Fruit fly (Drosophila melanogaster) whole organism, wandering third instar larva: ENCODE data around the gene AcCoAS.

Experiments
- Abd-B ChIP-seq: fragments of >200 bp; optimal IDR thresholded peaks from 2 replicates; lab custom pipeline; 2017; ENCODE audit warnings: missing biosample characterization, missing genetic modification characterization
- CG32264 ChIP-seq: fragments of 200-800 bp; sonication (Bioruptor generic); optimal IDR thresholded peaks from 2 replicates; lab custom pipeline; 2016; ENCODE audit warnings: missing biosample characterization, missing genetic modification characterization
- CG9705 ChIP-seq: fragments of 200-800 bp; sonication (Bioruptor generic); optimal IDR thresholded peaks from 2 replicates; lab custom pipeline; 2018; ENCODE audit warnings: missing biosample characterization, mild to moderate bottlenecking, missing genetic modification characterization
- CrebA ChIP-seq: fragments of 200-800 bp; sonication (Bioruptor generic); optimal IDR thresholded peaks from 2 replicates; lab custom pipeline; 2016; ENCODE audit warnings: missing biosample characterization, mild to moderate bottlenecking, missing genetic modification characterization, borderline replicate concordance
- Dfd ChIP-seq: fragments of >200 bp; optimal IDR thresholded peaks from 2 replicates; lab custom pipeline; 2017; ENCODE audit warnings: missing biosample characterization, missing genetic modification characterization
- Dif ChIP-seq: fragments of 200-275, 200-300 bp; sonication (Bioruptor generic); optimal IDR thresholded peaks from 2 replicates; lab custom pipeline; 2018; ENCODE audit warnings: missing biosample characterization, missing genetic modification characterization; ENCODE audit not compliant: partially characterized antibody
- GATAd ChIP-seq: sonication (Bioruptor generic); optimal IDR thresholded peaks from 2 replicates; lab custom pipeline; 2016; ENCODE audit warnings: missing biosample characterization, missing genetic modification characterization
- HLH106 ChIP-seq: fragments of 200-800 bp; optimal IDR thresholded peaks from 3 replicates; lab custom pipeline; 2019; ENCODE audit warnings: missing biosample characterization, mild to moderate bottlenecking, missing genetic modification characterization, moderate library complexity
- Hnf4 ChIP-seq: fragments of 200-800 bp; sonication (Bioruptor generic); optimal IDR thresholded peaks from 2 replicates; lab custom pipeline; 2016; ENCODE audit warnings: missing biosample characterization, mild to moderate bottlenecking, missing genetic modification characterization
- Hr78 ChIP-seq: fragments of >200 bp; optimal IDR thresholded peaks from 2 replicates; lab custom pipeline; 2017; ENCODE audit warnings: missing biosample characterization, missing genetic modification characterization
- Hr83 ChIP-seq: fragments of 200-300 bp; sonication (Bioruptor generic); optimal IDR thresholded peaks from 2 replicates; lab custom pipeline; 2016; ENCODE audit warnings: missing biosample characterization, mild to moderate bottlenecking, missing genetic modification characterization, moderate library complexity; ENCODE audit not compliant: poor library complexity, severe bottlenecking
- Jra ChIP-seq: sonication (Bioruptor generic); optimal IDR thresholded peaks from 2 replicates; lab custom pipeline; 2016; ENCODE audit warnings: missing biosample characterization, missing genetic modification characterization
- Mio ChIP-seq: sonication (Bioruptor generic); optimal IDR thresholded peaks from 2 replicates; lab custom pipeline; 2016; ENCODE audit warnings: missing biosample characterization, missing genetic modification characterization
- Myc ChIP-seq: fragments of >200 bp; optimal IDR thresholded peaks from 2 replicates; lab custom pipeline; 2017
- N ChIP-seq: fragments of >200 bp; optimal IDR thresholded peaks from 2 replicates; lab custom pipeline; 2018; ENCODE audit warnings: missing biosample characterization, missing external identifiers, missing genetic modification characterization
- OdsH ChIP-seq: fragments of 200-800 bp; sonication (Bioruptor generic); optimal IDR thresholded peaks from 2 replicates; lab custom pipeline; 2016; ENCODE audit warnings: missing biosample characterization, mild to moderate bottlenecking, missing genetic modification characterization
- Rel ChIP-seq, 2 experiments: fragments of 200-800 bp; sonication (Bioruptor generic) in 1 of 2; optimal IDR thresholded peaks; 2 replicates in 1 of 2; 3 replicates in 1 of 2; lab custom pipeline; 2016 to 2019; ENCODE audit warnings: mild to moderate bottlenecking in 2 of 2, missing biosample characterization in 2 of 2, missing genetic modification characterization in 2 of 2, moderate library complexity in 1 of 2
- Sp1 ChIP-seq: fragments of 200-800 bp; sonication (Bioruptor generic); optimal IDR thresholded peaks from 3 replicates; lab custom pipeline; 2019; ENCODE audit warnings: missing biosample characterization, mild to moderate bottlenecking, missing genetic modification characterization, moderate library complexity
- Vsx2 ChIP-seq: fragments of 200-300, 225-300 bp; sonication (Bioruptor generic); optimal IDR thresholded peaks from 2 replicates; lab custom pipeline; 2018; ENCODE audit warnings: missing biosample characterization, missing genetic modification characterization; ENCODE audit not compliant: partially characterized antibody
- br ChIP-seq: fragments of 200-800 bp; sonication (Bioruptor generic); optimal IDR thresholded peaks from 2 replicates; lab custom pipeline; 2016; ENCODE audit warnings: missing biosample characterization, missing genetic modification characterization
- brk ChIP-seq: fragments of 200-800 bp; sonication (Bioruptor generic); optimal IDR thresholded peaks from 2 replicates; lab custom pipeline; 2016; ENCODE audit warnings: missing biosample characterization, mild to moderate bottlenecking, missing genetic modification characterization
- dl ChIP-seq, 2 experiments: fragments of 175-275, 200-275 bp in 1 of 2; fragments of 200-275 bp in 1 of 2; sonication (Bioruptor generic); optimal IDR thresholded peaks; lab custom pipeline; 2018; ENCODE audit warnings: mild to moderate bottlenecking in 2 of 2, missing biosample characterization in 2 of 2, missing genetic modification characterization in 2 of 2, moderate library complexity in 2 of 2; ENCODE audit not compliant: partially characterized antibody in 2 of 2, insufficient read depth in 1 of 2
- dmrt93B ChIP-seq: fragments of 200-800 bp; sonication (Bioruptor generic); optimal IDR thresholded peaks from 2 replicates; lab custom pipeline; 2018; ENCODE audit warnings: missing biosample characterization, mild to moderate bottlenecking, missing genetic modification characterization
- dsf ChIP-seq: sonication (Bioruptor generic); optimal IDR thresholded peaks from 2 replicates; lab custom pipeline; 2016; ENCODE audit warnings: missing biosample characterization, missing genetic modification characterization, borderline replicate concordance
- ey ChIP-seq: fragments of 200-800 bp; sonication (Bioruptor generic); optimal IDR thresholded peaks from 2 replicates; lab custom pipeline; 2016; ENCODE audit warnings: missing biosample characterization, missing genetic modification characterization
- foxo ChIP-seq, 2 experiments: fragments of 200-800 bp; sonication (Bioruptor generic); optimal IDR thresholded peaks; 2 replicates in 1 of 2; 3 replicates in 1 of 2; lab custom pipeline; 2016 to 2017; ENCODE audit warnings: missing biosample characterization in 2 of 2, missing genetic modification characterization in 2 of 2
- fru ChIP-seq: fragments of 200-800 bp; sonication (Bioruptor generic); optimal IDR thresholded peaks from 3 replicates; lab custom pipeline; 2016; ENCODE audit warnings: missing biosample characterization, mild to moderate bottlenecking, missing genetic modification characterization
- h ChIP-seq: fragments of 200-800 bp; sonication (Bioruptor generic); optimal IDR thresholded peaks from 3 replicates; lab custom pipeline; 2016; ENCODE audit warnings: missing biosample characterization, mild to moderate bottlenecking, missing genetic modification characterization
- jim ChIP-seq: fragments of 175-275, 200-325 bp; sonication (Bioruptor generic); optimal IDR thresholded peaks from 2 replicates; lab custom pipeline; 2016; ENCODE audit warnings: missing biosample characterization, mild to moderate bottlenecking, missing genetic modification characterization
- lola ChIP-seq: fragments of >200 bp; optimal IDR thresholded peaks from 2 replicates; lab custom pipeline; 2017; ENCODE audit warnings: missing biosample characterization, missing genetic modification characterization
- pan ChIP-seq: fragments of >200 bp; optimal IDR thresholded peaks from 2 replicates; lab custom pipeline; 2017
- psq ChIP-seq: fragments of 200-800 bp; sonication (Bioruptor generic); optimal IDR thresholded peaks from 3 replicates; lab custom pipeline; 2017; ENCODE audit warnings: missing biosample characterization, mild to moderate bottlenecking, missing genetic modification characterization, moderate library complexity
- rgr ChIP-seq: fragments of 200-800 bp; sonication (Bioruptor generic); optimal IDR thresholded peaks from 3 replicates; lab custom pipeline; 2016; ENCODE audit warnings: missing biosample characterization, mild to moderate bottlenecking, missing genetic modification characterization
- sage ChIP-seq: fragments of 200-800 bp; sonication (Bioruptor generic); optimal IDR thresholded peaks from 2 replicates; lab custom pipeline; 2016; ENCODE audit warnings: missing biosample characterization, mild to moderate bottlenecking, missing genetic modification characterization
- tai ChIP-seq: sonication (Bioruptor generic); optimal IDR thresholded peaks from 2 replicates; lab custom pipeline; 2016; ENCODE audit warnings: missing biosample characterization, missing genetic modification characterization
- usp ChIP-seq: fragments of >200 bp; optimal IDR thresholded peaks from 2 replicates; lab custom pipeline; 2017; ENCODE audit warnings: missing biosample characterization, missing genetic modification characterization
- woc ChIP-seq: sonication (Bioruptor generic); optimal IDR thresholded peaks from 2 replicates; lab custom pipeline; 2016; ENCODE audit warnings: missing biosample characterization, mild to moderate bottlenecking, missing genetic modification characterization

The AcCoAS gene

DNA sequence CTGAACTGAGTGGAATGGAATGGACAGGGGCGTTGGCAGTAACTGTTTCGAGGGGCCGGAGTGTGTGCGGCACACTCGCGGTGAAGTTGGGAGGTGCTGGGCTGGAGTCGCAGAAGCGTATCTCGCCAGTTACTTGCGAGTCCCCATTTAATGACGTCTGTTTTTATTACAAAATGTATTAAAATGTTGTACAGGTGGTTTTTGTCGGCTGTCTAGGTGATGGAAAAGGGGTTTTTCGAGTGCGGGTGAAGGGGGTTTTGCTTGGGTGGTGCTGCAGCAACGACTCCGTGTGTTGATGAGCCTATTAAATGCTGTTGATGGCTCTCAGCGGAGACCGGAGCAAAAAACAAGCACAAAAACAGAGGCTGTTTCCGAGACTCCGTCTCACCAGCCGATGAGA lies 28.7 kb downstream of the AcCoAS start:
- TF ChIP-seq br (GFP tag; lab: Kevin White, UChicago), result peak; percentile 64
- no peak for TF ChIP-seq Myc (lab: Kevin White, UChicago)
- no peak for TF ChIP-seq Hr83 (GFP tag; lab: Kevin White, UChicago)
- peak; percentile 10 for TF ChIP-seq dmrt93B (GFP tag; lab: Kevin White, UChicago)
- TF ChIP-seq lola (GFP tag; lab: Kevin White, UChicago), result no peak
- peak; percentile 37 for TF ChIP-seq HLH106
- TF ChIP-seq N, result no peak
- TF ChIP-seq psq, result peak; percentile 33
- TF ChIP-seq OdsH (GFP tag; lab: Kevin White, UChicago), result peak; percentile 40
- peak; percentile 70 for TF ChIP-seq fru (GFP tag; lab: Kevin White, UChicago)
- no peak for TF ChIP-seq sage (GFP tag; lab: Kevin White, UChicago)
- TF ChIP-seq h (GFP tag; lab: Kevin White, UChicago), result peak; percentile 61
- peak; percentile 51 for TF ChIP-seq rgr (GFP tag; lab: Kevin White, UChicago)
- no peak for TF ChIP-seq pan (lab: Kevin White, UChicago)
- TF ChIP-seq Sp1 (GFP tag; lab: Kevin White, UChicago), result peak; percentile 24
- peak; percentile 41 for TF ChIP-seq woc (GFP tag; lab: Kevin White, UChicago)
- TF ChIP-seq CG9705 (GFP tag; lab: Kevin White, UChicago), result no peak
- no peak for TF ChIP-seq jim (GFP tag; lab: Kevin White, UChicago)
- TF ChIP-seq Rel (GFP tag; optimal IDR thresholded peaks at IDR 0.05; lab: Kevin White, UChicago), result no peak
- no peak for TF ChIP-seq Rel (tag; optimal IDR thresholded peaks at IDR 0.05; lab: Kevin White, UChicago)
- TF ChIP-seq CrebA (GFP tag; lab: Kevin White, UChicago), result no peak
- TF ChIP-seq Jra, result no peak
- no peak for TF ChIP-seq Abd-B (GFP tag; lab: Kevin White, UChicago)
- no peak for TF ChIP-seq Vsx2
- TF ChIP-seq Dif (GFP tag; lab: Kevin White, UChicago), result no peak
- TF ChIP-seq tai (GFP tag; lab: Kevin White, UChicago), result no peak
- no peak for TF ChIP-seq brk
- TF ChIP-seq dsf (GFP tag; lab: Kevin White, UChicago), result no peak
- peak; percentile 49 for TF ChIP-seq ey
- TF ChIP-seq Hnf4 (GFP tag; lab: Kevin White, UChicago), result peak; percentile 21
- TF ChIP-seq foxo (GFP tag; optimal IDR thresholded peaks at IDR 0.05; lab: Kevin White, UChicago), result peak in 1 of 2 experiments; percentile 57

DNA sequence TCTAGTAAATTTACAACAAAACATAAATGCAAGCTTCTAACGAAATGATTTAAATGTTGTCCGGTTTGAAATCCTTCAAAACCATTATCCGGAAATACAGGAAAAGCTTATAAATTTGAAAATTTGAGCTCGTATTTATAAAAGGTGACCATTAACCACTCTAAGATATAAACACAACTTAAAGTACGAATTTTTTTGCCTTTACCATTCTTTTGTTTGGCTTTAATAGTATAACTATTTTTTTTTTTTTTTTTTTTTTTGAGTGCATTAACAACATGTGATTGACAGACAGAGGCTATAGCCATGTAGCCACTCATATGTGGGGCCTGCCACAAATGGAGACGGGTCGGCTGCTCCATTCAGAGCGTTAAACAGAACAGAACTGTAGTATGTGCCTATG lies 36.6 kb downstream of the AcCoAS start:
- TF ChIP-seq dl (GFP tag; optimal IDR thresholded peaks at IDR 0.05; lab: Kevin White, UChicago; ENCODE audit: insufficient read depth in 1 of 2, partially characterized antibody in 2 of 2) (no peak), Jra (no peak), br (GFP tag; lab: Kevin White, UChicago) (no peak), jim (GFP tag; lab: Kevin White, UChicago) (no peak), brk (no peak), Dfd (GFP tag; lab: Kevin White, UChicago) (no peak), Hnf4 (GFP tag; lab: Kevin White, UChicago) (no peak), Hr78 (GFP tag; lab: Kevin White, UChicago) (no peak), rgr (GFP tag; lab: Kevin White, UChicago) (no peak), Mio (GFP tag; lab: Kevin White, UChicago) (no peak), CG32264 (GFP tag; lab: Kevin White, UChicago) (no peak), psq (no peak), woc (GFP tag; lab: Kevin White, UChicago) (no peak), dsf (GFP tag; lab: Kevin White, UChicago) (no peak), usp (GFP tag; lab: Kevin White, UChicago) (no peak), CrebA (GFP tag; lab: Kevin White, UChicago) (no peak), Abd-B (GFP tag; lab: Kevin White, UChicago) (no peak)
- TF ChIP-seq, all 38 proteins: peak for 0

DNA sequence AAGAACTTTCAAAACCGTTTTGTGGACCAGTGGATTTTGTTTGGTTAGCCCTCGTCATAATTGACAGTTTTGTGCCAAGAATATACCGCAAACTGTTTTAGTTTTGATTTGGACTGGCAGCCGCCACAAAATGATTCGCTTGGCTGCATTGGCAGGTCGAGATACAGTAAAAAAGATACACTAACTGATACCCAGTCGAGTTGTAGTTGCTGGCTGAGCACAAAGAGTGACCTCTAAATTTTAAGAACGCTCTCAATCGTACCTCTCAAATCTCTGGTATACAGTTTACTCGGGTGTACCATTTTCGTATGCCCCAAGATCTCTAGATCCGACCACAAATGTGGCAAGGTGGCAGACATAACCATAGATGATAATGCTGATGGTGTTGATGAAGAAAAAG lies 37.1 kb downstream of the AcCoAS start:
- no peak for TF ChIP-seq CG9705 (GFP tag; lab: Kevin White, UChicago)
- no peak for TF ChIP-seq GATAd (GFP tag; lab: Kevin White, UChicago)
- TF ChIP-seq Dfd (GFP tag; lab: Kevin White, UChicago), result no peak
- TF ChIP-seq sage (GFP tag; lab: Kevin White, UChicago), result no peak
- TF ChIP-seq Dif (GFP tag; lab: Kevin White, UChicago), result no peak
- TF ChIP-seq jim (GFP tag; lab: Kevin White, UChicago), result no peak
- no peak for TF ChIP-seq Vsx2
